Fruit fly (Drosophila melanogaster): ENCODE measurements around the gene synr.

Gene synr

dm6 chr2L:4945300-4945699, 2.8 kb downstream of the synr start, which contains the start of the genes mRpL24 and betaggt-I (continued):
- TF ChIP-seq CG3919 (GFP tag; optimal IDR thresholded peaks at IDR 0.05) (peak; percentile 97), spab (GFP tag; optimal IDR thresholded peaks at IDR 0.05) (peak; percentile 92), CG6163 (GFP tag; IDR thresholded peaks at IDR 0.05) (peak; percentile 98), Sox102F (GFP tag; optimal IDR thresholded peaks at IDR 0.05) (peak; percentile 92), svp (GFP tag) (peak; percentile 96), Eip93F (GFP tag; optimal IDR thresholded peaks at IDR 0.05) (peak; percentile 81), eg (GFP tag; IDR thresholded peaks at IDR 0.05) (peak; percentile 99), Blimp-1 (GFP tag; optimal IDR thresholded peaks at IDR 0.05) (peak; percentile 87), Sox15 (GFP tag; optimal IDR thresholded peaks at IDR 0.05) (peak; percentile 96), CG6854 (GFP tag; optimal IDR thresholded peaks at IDR 0.05) (peak; percentile 85), CG32006 (GFP tag; optimal IDR thresholded peaks at IDR 0.05) (peak; percentile 97), ss (GFP tag; optimal IDR thresholded peaks at IDR 0.05) (peak; percentile 89 to 94), Smox (GFP tag; optimal IDR thresholded peaks at IDR 0.05) (peak; percentile 95), pdm3 (GFP tag; optimal IDR thresholded peaks at IDR 0.05) (peak; percentile 97), CG6276 (GFP tag; optimal IDR thresholded peaks at IDR 0.05) (peak; percentile 92), vri (GFP tag; optimal IDR thresholded peaks at IDR 0.05) (peak; percentile 89), achi (GFP tag; optimal IDR thresholded peaks at IDR 0.05) (peak; percentile 95), CG7368 (GFP tag; optimal IDR thresholded peaks at IDR 0.05) (peak; percentile 90), Eip75B (GFP tag; optimal IDR thresholded peaks at IDR 0.05) (peak; percentile 94), CG4318 (GFP tag; optimal IDR thresholded peaks at IDR 0.05) (peak; percentile 94), Hr39 (GFP tag; optimal IDR thresholded peaks at IDR 0.05) (peak; percentile 90), CG1621 (tag; optimal IDR thresholded peaks at IDR 0.05) (peak; percentile 91), dsx (GFP tag; optimal IDR thresholded peaks at IDR 0.05; ENCODE audit: poor library complexity, severe bottlenecking) (peak; percentile 97), fkh (GFP tag; optimal IDR thresholded peaks at IDR 0.05) (peak; percentile 87), Ets96B (tag; optimal IDR thresholded peaks at IDR 0.05) (peak; percentile 98), CG31627 (GFP tag; optimal IDR thresholded peaks at IDR 0.05) (peak; percentile 95), OdsH (GFP tag; optimal IDR thresholded peaks at IDR 0.05) (peak; percentile 98), lz (GFP tag; optimal IDR thresholded peaks at IDR 0.05) (peak; percentile 97), CG11294 (GFP tag; IDR thresholded peaks at IDR 0.05) (peak; percentile 96), CG8632 (GFP tag; optimal IDR thresholded peaks at IDR 0.05) (peak; percentile 96), CG10631 (GFP tag; optimal IDR thresholded peaks at IDR 0.05) (peak; percentile 98), cyc (GFP tag; optimal IDR thresholded peaks at IDR 0.05) (peak; percentile 95), Met (GFP tag; optimal IDR thresholded peaks at IDR 0.05) (peak; percentile 95), Hr38 (GFP tag; optimal IDR thresholded peaks at IDR 0.05) (no peak), CG11902 (GFP tag; optimal IDR thresholded peaks at IDR 0.05) (peak; percentile 92), CG6808 (GFP tag; optimal IDR thresholded peaks at IDR 0.05) (peak; percentile 90), dac (GFP tag; optimal IDR thresholded peaks at IDR 0.05) (peak; percentile 93), salr (GFP tag; optimal IDR thresholded peaks at IDR 0.05) (peak in 1 of 2 experiments; percentile 94), CG8319 (GFP tag; optimal IDR thresholded peaks at IDR 0.05) (peak; percentile 89)

dm6 chr2L:4949453-4950045, 7.0 kb downstream of the synr start, which contains the start of gene jet:
Gene jet, minus strand, starts transcription at chr2L:4949784.
- no peak for TF ChIP-seq lz (GFP tag; optimal IDR thresholded peaks at IDR 0.05)
- peak; percentile 91 for TF ChIP-seq CG8319 (GFP tag; optimal IDR thresholded peaks at IDR 0.05)
- TF ChIP-seq fkh (GFP tag; optimal IDR thresholded peaks at IDR 0.05) = peak; percentile 63
